Worm (Caenorhabditis elegans): ENCODE results near the gene pen-2.

The pen-2 gene

ce11 chrIII:11318131-11318530, 25.0 kb upstream of the pen-2 start, which contains the start of gene teg-1:
TSS of gene teg-1 (minus strand) at chrIII:11318231.
- TF ChIP-seq zag-1 (tag; optimal IDR thresholded peaks at IDR 0.05) (no peak), crh-2 (tag; optimal IDR thresholded peaks at IDR 0.05) (no peak), ztf-1 (GFP tag; conservative IDR thresholded peaks at IDR 0.05) (no peak), ztf-11 (tag; optimal IDR thresholded peaks at IDR 0.05) (no peak), nhr-12 (tag; optimal IDR thresholded peaks at IDR 0.05) (no peak), ZK546.5 (tag; optimal IDR thresholded peaks at IDR 0.05) (no peak), elt-1 (tag; optimal IDR thresholded peaks at IDR 0.05) (no peak), lin-13 (GFP tag; optimal IDR thresholded peaks at IDR 0.05) (no peak), fos-1 (tag; optimal IDR thresholded peaks at IDR 0.05) (no peak)

- TF ChIP-seq sma-3 (GFP tag; optimal IDR thresholded peaks at IDR 0.05) = no peak
- no peak for TF ChIP-seq nhr-12 (tag; optimal IDR thresholded peaks at IDR 0.05)
- no peak for TF ChIP-seq elt-3 (tag; optimal IDR thresholded peaks at IDR 0.05)
- TF ChIP-seq unc-39 (tag; optimal IDR thresholded peaks at IDR 0.05) = no peak
- no peak for TF ChIP-seq nhr-10 (tag; optimal IDR thresholded peaks at IDR 0.05)
- no peak for TF ChIP-seq alr-1 (tag; optimal IDR thresholded peaks at IDR 0.05)
- TF ChIP-seq dmd-4 (tag; optimal IDR thresholded peaks at IDR 0.05) = no peak
- no peak for TF ChIP-seq crh-2 (tag; optimal IDR thresholded peaks at IDR 0.05)
- no peak for TF ChIP-seq ama-1 (optimal IDR thresholded peaks at IDR 0.05)
- no peak for TF ChIP-seq unc-62 (GFP tag; optimal IDR thresholded peaks at IDR 0.05)
- TF ChIP-seq gmeb-1 (tag; optimal IDR thresholded peaks at IDR 0.05) = no peak
- TF ChIP-seq peb-1 (tag; optimal IDR thresholded peaks at IDR 0.05) = no peak
- TF ChIP-seq mbf-1 (tag; optimal IDR thresholded peaks at IDR 0.05) = no peak
- TF ChIP-seq nhr-77 (tag; optimal IDR thresholded peaks at IDR 0.05) = no peak
- TF ChIP-seq elt-1 (tag; optimal IDR thresholded peaks at IDR 0.05) = no peak
Measured at ce11 chrIII:11324093-11324492, 19.0 kb upstream of the pen-2 start.

- TF ChIP-seq unc-55 (GFP tag; optimal IDR thresholded peaks at IDR 0.05) (peak; percentile 70), nhr-129 (tag; optimal IDR thresholded peaks at IDR 0.05) (no peak)
Measured at ce11 chrIII:11332306-11332705, 10.8 kb upstream of the pen-2 start.

- peak; percentile 8 for TF ChIP-seq zag-1 (tag; optimal IDR thresholded peaks at IDR 0.05)
- no peak for TF ChIP-seq ama-1 (optimal IDR thresholded peaks at IDR 0.05)
Measured at ce11 chrIII:11333032-11333732, 9.9 kb upstream of the pen-2 start, which contains the start of gene T28D6.5. TSS of gene T28D6.5 (plus strand) at chrIII:11333682.

- TF ChIP-seq unc-55 (GFP tag; optimal IDR thresholded peaks at IDR 0.05) = peak; percentile 75
- TF ChIP-seq aly-2 (tag; optimal IDR thresholded peaks at IDR 0.05) = no peak
- TF ChIP-seq ZK546.5 (tag; optimal IDR thresholded peaks at IDR 0.05) = no peak
- no peak for TF ChIP-seq mab-5 (tag; optimal IDR thresholded peaks at IDR 0.05)
- no peak for TF ChIP-seq sma-3 (GFP tag; optimal IDR thresholded peaks at IDR 0.05)
- no peak for TF ChIP-seq blmp-1 (tag; optimal IDR thresholded peaks at IDR 0.05; ENCODE audit: insufficient read depth)
- no peak for TF ChIP-seq mbf-1 (tag; optimal IDR thresholded peaks at IDR 0.05)
- TF ChIP-seq R02D3.7 (tag; optimal IDR thresholded peaks at IDR 0.05) = no peak
- peak; percentile 53 for TF ChIP-seq nhr-129 (tag; optimal IDR thresholded peaks at IDR 0.05)
- TF ChIP-seq lin-11 (tag; optimal IDR thresholded peaks at IDR 0.05) = no peak
- TF ChIP-seq nhr-11 (tag; optimal IDR thresholded peaks at IDR 0.05) = no peak
- TF ChIP-seq nhr-10 (tag; optimal IDR thresholded peaks at IDR 0.05) = no peak
- no peak for TF ChIP-seq nhr-6 (tag; optimal IDR thresholded peaks at IDR 0.05)
- no peak for TF ChIP-seq ztf-4 (tag; optimal IDR thresholded peaks at IDR 0.05)
- TF ChIP-seq fos-1 (tag; optimal IDR thresholded peaks at IDR 0.05) = no peak
- TF ChIP-seq elt-3 (tag; optimal IDR thresholded peaks at IDR 0.05) = no peak
- TF ChIP-seq mdl-1 (tag; optimal IDR thresholded peaks at IDR 0.05) = peak in 1 of 2 experiments; percentile 6
- TF ChIP-seq gmeb-1 (tag; optimal IDR thresholded peaks at IDR 0.05) = no peak
- peak; percentile 18 for TF ChIP-seq crh-2 (tag; optimal IDR thresholded peaks at IDR 0.05)
- TF ChIP-seq C34F6.9 (tag; optimal IDR thresholded peaks at IDR 0.05) = peak; percentile 66
- no peak for TF ChIP-seq nhr-21 (tag; optimal IDR thresholded peaks at IDR 0.05)
- TF ChIP-seq zag-1 (tag; optimal IDR thresholded peaks at IDR 0.05) = peak; percentile 43
- TF ChIP-seq ztf-11 (tag; optimal IDR thresholded peaks at IDR 0.05) = no peak
- TF ChIP-seq lsy-2 (tag; optimal IDR thresholded peaks at IDR 0.05) = peak in 1 of 2 experiments; percentile 53
- TF ChIP-seq peb-1 (tag; optimal IDR thresholded peaks at IDR 0.05) = no peak
- TF ChIP-seq snpc-4 (tag; optimal IDR thresholded peaks at IDR 0.05) = no peak
- TF ChIP-seq lin-13 (GFP tag; optimal IDR thresholded peaks at IDR 0.05) = no peak
- no peak for TF ChIP-seq nhr-23 (tag; optimal IDR thresholded peaks at IDR 0.05)
- TF ChIP-seq F13H6.1 (tag; optimal IDR thresholded peaks at IDR 0.05) = peak; percentile 23
- TF ChIP-seq nhr-77 (tag; optimal IDR thresholded peaks at IDR 0.05) = no peak
- no peak for TF ChIP-seq unc-39 (tag; optimal IDR thresholded peaks at IDR 0.05)
- TF ChIP-seq sem-4 (tag; optimal IDR thresholded peaks at IDR 0.05) = peak; percentile 57
- no peak for TF ChIP-seq Y55F3AM.14 (GFP tag; optimal IDR thresholded peaks at IDR 0.05)
- no peak for TF ChIP-seq ceh-82 (tag; optimal IDR thresholded peaks at IDR 0.05)
- TF ChIP-seq nhr-25 (tag; optimal IDR thresholded peaks at IDR 0.05) = no peak
- TF ChIP-seq nhr-237 (tag; optimal IDR thresholded peaks at IDR 0.05) = no peak
- TF ChIP-seq ztf-1 (GFP tag; conservative IDR thresholded peaks at IDR 0.05) = no peak
- TF ChIP-seq dmd-4 (tag; optimal IDR thresholded peaks at IDR 0.05) = no peak
Measured at ce11 chrIII:11334346-11334745, 8.8 kb upstream of the pen-2 start.

All from whole organism, L2 larva.